Worm (Caenorhabditis elegans) whole organism, midembryonic: ENCODE results near the gene chil-14.

ENCODE experiments used
- T22C8.4 ChIP-seq: fragments of 200-800 bp; sonication (Bioruptor generic); IDR thresholded peaks from 2 replicates; pipeline ENCODE4 v1.3.6; 2022; ENCODE audit warnings: missing genetic modification characterization, missing compliant biosample characterization
- cog-1 ChIP-seq: sonication (generic microtip); optimal IDR thresholded peaks from 2 replicates; lab custom pipeline; 2016; ENCODE audit warnings: missing genetic modification characterization, missing compliant biosample characterization
- klf-2 ChIP-seq: fragments of 200-800 bp; sonication (Bioruptor generic); conservative IDR thresholded peaks from 2 replicates; pipeline ENCODE4 v1.3.6; 2022; ENCODE audit warnings: missing genetic modification reagents, missing genetic modification characterization, missing compliant biosample characterization
- med-1 ChIP-seq: sonication (generic microtip); optimal IDR thresholded peaks from 2 replicates; lab custom pipeline; 2017; ENCODE audit warnings: missing genetic modification characterization, mild to moderate bottlenecking, missing compliant biosample characterization, antibody characterized with exemption, missing genetic modification reagents; ENCODE audit not compliant: insufficient read depth
- ref-1 ChIP-seq: fragments of 200-800 bp; sonication (Bioruptor generic); conservative IDR thresholded peaks from 2 replicates; pipeline ENCODE4 v1.3.6; 2022; ENCODE audit warnings: missing genetic modification reagents, missing genetic modification characterization, missing compliant biosample characterization
- tab-1 ChIP-seq: fragments of 200-800 bp; sonication (Bioruptor generic); IDR thresholded peaks from 2 replicates; pipeline ENCODE4 v1.3.6; 2022; ENCODE audit warnings: missing genetic modification characterization, missing compliant biosample characterization
- ztf-23 ChIP-seq: fragments of 200-800 bp; sonication (Bioruptor generic); IDR thresholded peaks from 2 replicates; pipeline ENCODE4 v1.3.6; 2022; ENCODE audit warnings: missing genetic modification reagents, missing genetic modification characterization, missing compliant biosample characterization
- ztf-29 ChIP-seq: fragments of 200-800 bp; sonication (Bioruptor generic); IDR thresholded peaks from 2 replicates; pipeline ENCODE4 v1.3.6; 2022; ENCODE audit warnings: missing genetic modification reagents, missing genetic modification characterization, missing compliant biosample characterization

ce11 chrV:1486031-1486430 lies 31.2 kb downstream of the chil-14 start:
- TF ChIP-seq ref-1, result no peak
- no peak for TF ChIP-seq ztf-23 (GFP tag; lab: Robert Waterston, UW)
- no peak for TF ChIP-seq T22C8.4 (GFP tag; lab: Robert Waterston, UW)
- TF ChIP-seq ztf-29 (GFP tag; lab: Robert Waterston, UW), result no peak
- no peak for TF ChIP-seq klf-2 (GFP tag; lab: Robert Waterston, UW)
- TF ChIP-seq cog-1, result no peak
- no peak for TF ChIP-seq tab-1
- TF ChIP-seq med-1, result no peak
